Worm (Caenorhabditis elegans) whole organism, L1 larva: ENCODE results near the gene ZC262.13.

ENCODE experiments used
- C04F5.9 ChIP-seq: sonication (generic microtip); optimal IDR thresholded peaks from 2 replicates; lab custom pipeline; 2016; ENCODE audit warnings: missing genetic modification characterization, missing compliant biosample characterization
- F16B12.6 ChIP-seq: fragments of 150-350 bp; optimal IDR thresholded peaks from 2 replicates; lab custom pipeline; 2014; ENCODE audit warnings: missing biosample characterization, missing genetic modification characterization
- Y116A8C.19 ChIP-seq: sonication (generic microtip); optimal IDR thresholded peaks from 2 replicates; lab custom pipeline; 2016; ENCODE audit warnings: missing compliant biosample characterization, missing genetic modification characterization, borderline replicate concordance
- aha-1 ChIP-seq: fragments of 150-350 bp; optimal IDR thresholded peaks from 2 replicates; lab custom pipeline; 2014; ENCODE audit warnings: missing biosample characterization, missing genetic modification characterization
- aly-2 ChIP-seq: fragments of 150-350 bp; optimal IDR thresholded peaks from 2 replicates; lab custom pipeline; 2014; ENCODE audit warnings: missing biosample characterization, missing genetic modification characterization
- ceh-8 ChIP-seq: fragments of 200-800 bp; sonication (Bioruptor generic); optimal IDR thresholded peaks from 2 replicates; lab custom pipeline; 2018; ENCODE audit warnings: mild to moderate bottlenecking, missing genetic modification characterization, moderate library complexity, missing compliant biosample characterization
- ceh-82 ChIP-seq, 3 experiments: fragments of 150-350 bp in 1 of 3; sonication (generic microtip) in 2 of 3; optimal IDR thresholded peaks; 2 replicates each; lab custom pipeline; 2014 to 2017; ENCODE audit warnings: missing biosample characterization in 3 of 3, missing genetic modification characterization in 3 of 3
- ceh-90 ChIP-seq: sonication (generic microtip); optimal IDR thresholded peaks from 2 replicates; lab custom pipeline; 2016; ENCODE audit warnings: missing genetic modification characterization, missing compliant biosample characterization
- ces-1 ChIP-seq: fragments of 150-350 bp; optimal IDR thresholded peaks from 2 replicates; lab custom pipeline; 2014; ENCODE audit warnings: missing biosample characterization, missing genetic modification reagents, missing genetic modification characterization
- dpl-1 ChIP-seq, 3 experiments: fragments of 150-350 bp in 2 of 3; sonication (generic microtip) in 1 of 3; optimal IDR thresholded peaks; 2 replicates each; lab custom pipeline; 2014 to 2017; ENCODE audit warnings: missing biosample characterization in 3 of 3, missing genetic modification characterization in 3 of 3, missing genetic modification reagents in 3 of 3
- dsc-1 ChIP-seq: sonication (generic microtip); optimal IDR thresholded peaks from 2 replicates; lab custom pipeline; 2016; ENCODE audit warnings: mild to moderate bottlenecking, missing genetic modification characterization, missing compliant biosample characterization
- efl-1 ChIP-seq, 4 experiments: fragments of 150-350 bp; optimal IDR thresholded peaks in 3 of 4; peaks in 1 of 4; 1 replicate in 1 of 4; 2 replicates in 3 of 4; lab custom pipeline; 2014; ENCODE audit warnings: missing biosample characterization in 2 of 4, missing genetic modification characterization in 2 of 4, missing genetic modification reagents in 2 of 4
- efl-3 ChIP-seq: fragments of 200-800 bp; sonication (Bioruptor generic); optimal IDR thresholded peaks from 2 replicates; lab custom pipeline; 2018; ENCODE audit warnings: mild to moderate bottlenecking, missing genetic modification characterization, missing compliant biosample characterization
- egl-13 ChIP-seq: sonication (generic microtip); optimal IDR thresholded peaks from 2 replicates; lab custom pipeline; 2016; ENCODE audit warnings: missing genotype, missing genetic modification reagents, missing genetic modification characterization, missing compliant biosample characterization
- elt-2 ChIP-seq: sonication (generic microtip); optimal IDR thresholded peaks from 2 replicates; lab custom pipeline; 2016; ENCODE audit warnings: missing genetic modification characterization, mild to moderate bottlenecking, inconsistent platforms, missing compliant biosample characterization, missing genetic modification reagents
- ets-5 ChIP-seq: fragments of 200-800 bp; sonication (Bioruptor generic); IDR thresholded peaks from 2 replicates; pipeline ENCODE4 v1.3.6; 2022; ENCODE audit warnings: missing genetic modification characterization, missing compliant biosample characterization
- fkh-10 ChIP-seq: sonication (generic microtip); optimal IDR thresholded peaks from 2 replicates; lab custom pipeline; 2017; ENCODE audit warnings: missing biosample characterization, missing genetic modification reagents, missing genetic modification characterization
- fkh-4 ChIP-seq: sonication (generic microtip); optimal IDR thresholded peaks from 2 replicates; lab custom pipeline; 2016; ENCODE audit warnings: missing compliant biosample characterization, missing genetic modification characterization, borderline replicate concordance
- fos-1 ChIP-seq: fragments of 150-350 bp; optimal IDR thresholded peaks from 2 replicates; lab custom pipeline; 2014; ENCODE audit warnings: missing biosample characterization, missing genetic modification characterization
- grh-1 ChIP-seq: fragments of 200-800 bp; sonication (Bioruptor generic); IDR thresholded peaks from 2 replicates; pipeline ENCODE4 v1.3.6; 2022; ENCODE audit warnings: missing genetic modification reagents, missing genetic modification characterization, missing compliant biosample characterization
- hlh-17 ChIP-seq: fragments of 200-800 bp; sonication (Bioruptor generic); optimal IDR thresholded peaks from 2 replicates; lab custom pipeline; 2018; ENCODE audit warnings: missing genetic modification characterization, mild to moderate bottlenecking, missing compliant biosample characterization, moderate library complexity, borderline replicate concordance
- isw-1 ChIP-seq: fragments of 200-800 bp; sonication (Bioruptor generic); IDR thresholded peaks from 2 replicates; pipeline ENCODE4 v1.3.6; 2022; ENCODE audit warnings: missing genetic modification characterization, missing compliant biosample characterization
- lin-13 ChIP-seq: fragments of 150-350 bp; optimal IDR thresholded peaks from 2 replicates; lab custom pipeline; 2014; ENCODE audit warnings: missing biosample characterization, missing genetic modification reagents, missing genetic modification characterization
- lin-14 ChIP-seq: fragments of 200-800 bp; sonication (Bioruptor generic); optimal IDR thresholded peaks from 2 replicates; lab custom pipeline; 2018; ENCODE audit warnings: mild to moderate bottlenecking, missing genetic modification characterization, moderate library complexity, missing compliant biosample characterization
- lin-15B ChIP-seq: fragments of 150-350 bp; sonication (generic microtip); optimal IDR thresholded peaks from 3 replicates; lab custom pipeline; 2014; ENCODE audit warnings: missing biosample characterization, missing genetic modification characterization
- lin-35 ChIP-seq, 2 experiments: fragments of 150-350 bp; optimal IDR thresholded peaks; 2 replicates each; lab custom pipeline; 2014; ENCODE audit warnings: missing biosample characterization in 2 of 2, missing genetic modification characterization in 2 of 2, missing genetic modification reagents in 2 of 2
- lin-39 ChIP-seq: fragments of 150-350 bp; optimal IDR thresholded peaks from 2 replicates; lab custom pipeline; 2014; ENCODE audit warnings: missing biosample characterization, missing genetic modification reagents, missing genetic modification characterization
- mdl-1 ChIP-seq, 2 experiments: fragments of 150-350 bp; optimal IDR thresholded peaks; 2 replicates each; lab custom pipeline; 2014 to 2017; ENCODE audit warnings: missing biosample characterization in 2 of 2, missing genetic modification characterization in 2 of 2, inconsistent platforms in 1 of 2
- mef-2 ChIP-seq: fragments of 150-350 bp; optimal IDR thresholded peaks from 2 replicates; lab custom pipeline; 2014; ENCODE audit warnings: missing biosample characterization, missing genetic modification characterization
- nhr-11 ChIP-seq: fragments of 150-350 bp; optimal IDR thresholded peaks from 2 replicates; lab custom pipeline; 2014; ENCODE audit warnings: missing biosample characterization, missing genetic modification characterization
- nhr-12 ChIP-seq: sonication (generic microtip); optimal IDR thresholded peaks from 2 replicates; lab custom pipeline; 2017; ENCODE audit warnings: missing biosample characterization, missing genetic modification characterization
- nhr-19 ChIP-seq: fragments of 200-800 bp; sonication (Bioruptor generic); conservative IDR thresholded peaks from 2 replicates; pipeline ENCODE4 v1.3.6; 2022; ENCODE audit warnings: missing genetic modification characterization, missing compliant biosample characterization
- nhr-20 ChIP-seq: sonication (generic microtip); optimal IDR thresholded peaks from 2 replicates; lab custom pipeline; 2016; ENCODE audit warnings: mild to moderate bottlenecking, missing genetic modification characterization, missing compliant biosample characterization
- nhr-237 ChIP-seq: fragments of 150-350 bp; optimal IDR thresholded peaks from 2 replicates; lab custom pipeline; 2014; ENCODE audit warnings: missing biosample characterization, missing genetic modification characterization
- nhr-28 ChIP-seq: fragments of 150-350 bp; optimal IDR thresholded peaks from 2 replicates; lab custom pipeline; 2014; ENCODE audit warnings: missing biosample characterization, missing genetic modification characterization
- nhr-76 ChIP-seq: sonication (generic microtip); optimal IDR thresholded peaks from 2 replicates; lab custom pipeline; 2017; ENCODE audit warnings: missing biosample characterization, missing genetic modification characterization
- nhr-85 ChIP-seq: sonication (generic microtip); peaks from one replicate; lab custom pipeline; 2016; ENCODE audit warnings: missing genetic modification characterization, inconsistent platforms, missing compliant biosample characterization
- nhr-90 ChIP-seq: sonication (generic microtip); optimal IDR thresholded peaks from 2 replicates; lab custom pipeline; 2016; ENCODE audit warnings: mild to moderate bottlenecking, missing genetic modification characterization, missing compliant biosample characterization; ENCODE audit not compliant: poor library complexity
- pax-3 ChIP-seq: fragments of 200-800 bp; sonication (Bioruptor generic); optimal IDR thresholded peaks from 2 replicates; lab custom pipeline; 2018; ENCODE audit warnings: mild to moderate bottlenecking, missing genetic modification characterization, moderate library complexity, missing compliant biosample characterization
- pqm-1 ChIP-seq: sonication (generic microtip); optimal IDR thresholded peaks from 3 replicates; lab custom pipeline; 2017; ENCODE audit warnings: missing biosample characterization, missing genetic modification characterization
- rnt-1 ChIP-seq: sonication (generic microtip); optimal IDR thresholded peaks from 2 replicates; lab custom pipeline; 2016; ENCODE audit warnings: mild to moderate bottlenecking, missing genetic modification characterization, moderate library complexity, missing compliant biosample characterization
- snpc-4 ChIP-seq: fragments of 150-350 bp; optimal IDR thresholded peaks from 2 replicates; lab custom pipeline; 2014; ENCODE audit warnings: missing biosample characterization, missing genetic modification characterization
- sup-37 ChIP-seq: fragments of 200-800 bp; sonication (Bioruptor generic); optimal IDR thresholded peaks from 2 replicates; lab custom pipeline; 2018; ENCODE audit warnings: mild to moderate bottlenecking, missing genetic modification characterization, missing compliant biosample characterization
- tbx-2 ChIP-seq: sonication (generic microtip); optimal IDR thresholded peaks from 2 replicates; lab custom pipeline; 2016; ENCODE audit warnings: missing genetic modification characterization, missing compliant biosample characterization
- tlp-1 ChIP-seq: fragments of 150-350 bp; optimal IDR thresholded peaks from 2 replicates; lab custom pipeline; 2014; ENCODE audit warnings: missing biosample characterization, missing genetic modification characterization
- unc-130 ChIP-seq: fragments of 150-350 bp; optimal IDR thresholded peaks from 2 replicates; lab custom pipeline; 2017; ENCODE audit warnings: missing biosample characterization, missing genetic modification characterization, inconsistent platforms
- vab-15 ChIP-seq: sonication (generic microtip); optimal IDR thresholded peaks from 2 replicates; lab custom pipeline; 2017; ENCODE audit warnings: missing genotype, mild to moderate bottlenecking, missing genetic modification characterization, missing compliant biosample characterization
- xbp-1 ChIP-seq: sonication (generic microtip); optimal IDR thresholded peaks from 2 replicates; lab custom pipeline; 2016; ENCODE audit warnings: missing genetic modification characterization, missing compliant biosample characterization
- ztf-11 ChIP-seq, 2 experiments: sonication (generic microtip); optimal IDR thresholded peaks; 2 replicates each; lab custom pipeline; 2016 to 2017; ENCODE audit warnings: missing genetic modification characterization in 2 of 2, missing biosample characterization in 1 of 2, missing compliant biosample characterization in 1 of 2
- ztf-4 ChIP-seq: fragments of 150-350 bp; optimal IDR thresholded peaks from 2 replicates; lab custom pipeline; 2014; ENCODE audit warnings: missing biosample characterization, missing genetic modification characterization

Gene ZC262.13

DNA sequence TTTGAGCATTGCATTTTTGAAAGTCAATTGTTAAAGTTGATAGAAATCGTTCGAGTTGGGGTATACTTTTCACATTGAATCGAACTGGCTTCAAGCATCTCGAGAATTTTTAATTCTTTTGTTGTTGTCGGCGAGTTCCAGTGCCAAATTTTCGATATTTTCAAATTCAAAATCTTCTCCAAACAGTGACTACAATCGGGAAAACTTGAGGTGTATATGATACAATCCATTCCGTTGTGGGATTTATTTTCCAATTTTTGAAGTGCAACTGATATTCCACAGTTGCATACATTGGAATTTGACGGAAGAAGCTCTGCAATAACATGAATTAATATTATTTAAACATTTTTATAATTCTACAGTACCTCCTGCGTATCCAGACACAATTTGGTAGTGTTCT is 20.2 kb upstream of the ZC262.13 start:
- TF ChIP-seq mdl-1 (tag; optimal IDR thresholded peaks at IDR 0.05; lab: Kevin White, UChicago) (no peak), nhr-12 (no peak), hlh-17 (GFP tag; lab: Kevin White, UChicago) (no peak), aha-1 (tag; lab: Kevin White, UChicago) (no peak)

DNA sequence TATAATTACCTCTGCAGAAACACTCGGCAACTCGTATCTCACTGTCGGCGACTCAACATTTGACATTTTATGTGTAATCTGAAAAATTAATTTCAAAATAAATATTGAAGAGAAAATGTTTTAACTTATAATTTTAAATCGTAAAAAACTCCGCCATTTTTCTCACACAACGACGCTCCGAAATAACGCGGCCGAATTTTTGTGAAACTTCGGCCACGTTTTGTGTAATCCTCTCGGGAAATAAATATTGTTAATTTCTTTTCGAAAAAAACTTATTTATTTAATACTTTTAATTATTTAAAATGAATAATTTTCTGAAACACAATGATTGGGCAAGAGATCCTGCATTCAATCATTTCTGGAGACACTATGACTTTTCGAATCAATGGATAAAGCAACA is 18.7 kb upstream of the ZC262.13 start, which contains the start of the genes F10E9.7 and F10E9.5:
Gene F10E9.7, minus strand, starts transcription at position 86 of the 400 bp plus-strand sequence.
Gene F10E9.5, plus strand, starts transcription at position 237 of the 400 bp plus-strand sequence.
- peak; percentile 75 to 90 for TF ChIP-seq efl-1 (optimal IDR thresholded peaks at IDR 0.05; lab: Kevin White, UChicago)
- peak; percentile 90 to 98 for TF ChIP-seq efl-1 (GFP tag; optimal IDR thresholded peaks at IDR 0.05 in 1 of 2; lab: Kevin White, UChicago)
- no peak for TF ChIP-seq mef-2
- TF ChIP-seq pqm-1 (tag; lab: Kevin White, UChicago): no peak
- TF ChIP-seq nhr-20 (tag; lab: Kevin White, UChicago): peak; percentile 97
- TF ChIP-seq nhr-85: peak; percentile 96
- TF ChIP-seq aly-2 (tag; lab: Kevin White, UChicago): peak; percentile 65
- TF ChIP-seq fkh-10 (GFP tag; lab: Kevin White, UChicago): no peak
- peak; percentile 90 to 93 for TF ChIP-seq lin-35 (GFP tag; optimal IDR thresholded peaks at IDR 0.05; lab: Kevin White, UChicago)
- peak; percentile 82 for TF ChIP-seq vab-15
- peak; percentile 94 for TF ChIP-seq lin-15B (tag; lab: Kevin White, UChicago)
- TF ChIP-seq xbp-1 (tag; lab: Kevin White, UChicago): peak; percentile 96
- no peak for TF ChIP-seq nhr-28 (tag; lab: Kevin White, UChicago)
- no peak for TF ChIP-seq nhr-11 (tag; lab: Kevin White, UChicago)
- TF ChIP-seq lin-39 (tag; lab: Kevin White, UChicago): peak; percentile 87
- peak; percentile 97 for TF ChIP-seq lin-14 (GFP tag; lab: Kevin White, UChicago)
- TF ChIP-seq C04F5.9 (tag; lab: Kevin White, UChicago): peak; percentile 95
- peak; percentile 94 for TF ChIP-seq ceh-8 (GFP tag; lab: Kevin White, UChicago)
- TF ChIP-seq ceh-90: peak; percentile 96
- no peak; the same call in 1 of the 2 replicates for TF ChIP-seq grh-1 (GFP tag; lab: Robert Waterston, UW)
- peak; percentile 90 for TF ChIP-seq elt-2 (tag; lab: Kevin White, UChicago)
- TF ChIP-seq tbx-2 (tag; lab: Kevin White, UChicago): peak; percentile 96
- peak; percentile 87 for TF ChIP-seq isw-1 (GFP tag; lab: Robert Waterston, UW)
- TF ChIP-seq fos-1 (tag; lab: Kevin White, UChicago): peak; percentile 39
- TF ChIP-seq lin-13: peak; percentile 79
- peak; percentile 20 for TF ChIP-seq nhr-237 (tag; lab: Kevin White, UChicago)
- peak; percentile 75 for TF ChIP-seq snpc-4 (tag; lab: Kevin White, UChicago)
- peak; percentile 98 for TF ChIP-seq nhr-90 (tag; lab: Kevin White, UChicago)
- peak; percentile 84 to 93 (median 89) for TF ChIP-seq dpl-1 (GFP tag; optimal IDR thresholded peaks at IDR 0.05; lab: Kevin White, UChicago)
- TF ChIP-seq ztf-11 (tag; optimal IDR thresholded peaks at IDR 0.05; lab: Kevin White, UChicago): peak in 1 of 2 experiments; percentile 99
- peak in 1 of 2 experiments; percentile 75 for TF ChIP-seq mdl-1 (tag; optimal IDR thresholded peaks at IDR 0.05; lab: Kevin White, UChicago)
- peak; percentile 93 for TF ChIP-seq efl-3
- no peak for TF ChIP-seq tlp-1 (tag; lab: Kevin White, UChicago)
- TF ChIP-seq ets-5 (GFP tag; lab: Robert Waterston, UW): no peak
- peak; percentile 67 for TF ChIP-seq ztf-4 (tag; lab: Kevin White, UChicago)
- peak; percentile 95 for TF ChIP-seq nhr-19 (GFP tag; lab: Robert Waterston, UW)
- TF ChIP-seq unc-130 (tag; lab: Kevin White, UChicago): peak; percentile 99
- TF ChIP-seq aha-1 (tag; lab: Kevin White, UChicago): peak; percentile 4
- TF ChIP-seq dsc-1 (tag; lab: Kevin White, UChicago): peak; percentile 97
- TF ChIP-seq ces-1: no peak
- TF ChIP-seq fkh-4: peak; percentile 99
- TF ChIP-seq F16B12.6: peak; percentile 66
- peak; percentile 99 for TF ChIP-seq Y116A8C.19 (tag; lab: Kevin White, UChicago)
- no peak for TF ChIP-seq nhr-76 (tag; lab: Kevin White, UChicago)
- peak; percentile 99 for TF ChIP-seq rnt-1 (tag; lab: Kevin White, UChicago)
- TF ChIP-seq sup-37 (GFP tag; lab: Kevin White, UChicago): peak; percentile 46
- no peak for TF ChIP-seq hlh-17 (GFP tag; lab: Kevin White, UChicago)
- peak; percentile 95 for TF ChIP-seq pax-3 (tag; lab: Kevin White, UChicago)
- TF ChIP-seq egl-13 (tag; lab: Kevin White, UChicago): peak; percentile 96
- peak; percentile 86 to 92 (median 87) for TF ChIP-seq ceh-82 (tag; optimal IDR thresholded peaks at IDR 0.05; lab: Kevin White, UChicago)
